Fruit fly (Drosophila melanogaster) whole organism, wandering third instar larva: Measurements from ENCODE around the gene Droj2.

Source experiments
- Abd-B ChIP-seq: fragments of >200 bp; optimal IDR thresholded peaks from 2 replicates; lab custom pipeline; 2017; ENCODE audit warnings: missing biosample characterization, missing genetic modification characterization
- CG32264 ChIP-seq: fragments of 200-800 bp; sonication (Bioruptor generic); optimal IDR thresholded peaks from 2 replicates; lab custom pipeline; 2016; ENCODE audit warnings: missing biosample characterization, missing genetic modification characterization
- CG9705 ChIP-seq: fragments of 200-800 bp; sonication (Bioruptor generic); optimal IDR thresholded peaks from 2 replicates; lab custom pipeline; 2018; ENCODE audit warnings: missing biosample characterization, mild to moderate bottlenecking, missing genetic modification characterization
- CrebA ChIP-seq: fragments of 200-800 bp; sonication (Bioruptor generic); optimal IDR thresholded peaks from 2 replicates; lab custom pipeline; 2016; ENCODE audit warnings: missing biosample characterization, mild to moderate bottlenecking, missing genetic modification characterization, borderline replicate concordance
- Dfd ChIP-seq: fragments of >200 bp; optimal IDR thresholded peaks from 2 replicates; lab custom pipeline; 2017; ENCODE audit warnings: missing biosample characterization, missing genetic modification characterization
- Dif ChIP-seq: fragments of 200-275, 200-300 bp; sonication (Bioruptor generic); optimal IDR thresholded peaks from 2 replicates; lab custom pipeline; 2018; ENCODE audit warnings: missing biosample characterization, missing genetic modification characterization; ENCODE audit not compliant: partially characterized antibody
- GATAd ChIP-seq: sonication (Bioruptor generic); optimal IDR thresholded peaks from 2 replicates; lab custom pipeline; 2016; ENCODE audit warnings: missing biosample characterization, missing genetic modification characterization
- HLH106 ChIP-seq: fragments of 200-800 bp; optimal IDR thresholded peaks from 3 replicates; lab custom pipeline; 2019; ENCODE audit warnings: missing biosample characterization, mild to moderate bottlenecking, missing genetic modification characterization, moderate library complexity
- Hnf4 ChIP-seq: fragments of 200-800 bp; sonication (Bioruptor generic); optimal IDR thresholded peaks from 2 replicates; lab custom pipeline; 2016; ENCODE audit warnings: missing biosample characterization, mild to moderate bottlenecking, missing genetic modification characterization
- Hr78 ChIP-seq: fragments of >200 bp; optimal IDR thresholded peaks from 2 replicates; lab custom pipeline; 2017; ENCODE audit warnings: missing biosample characterization, missing genetic modification characterization
- Hr83 ChIP-seq: fragments of 200-300 bp; sonication (Bioruptor generic); optimal IDR thresholded peaks from 2 replicates; lab custom pipeline; 2016; ENCODE audit warnings: missing biosample characterization, mild to moderate bottlenecking, missing genetic modification characterization, moderate library complexity; ENCODE audit not compliant: poor library complexity, severe bottlenecking
- Jra ChIP-seq: sonication (Bioruptor generic); optimal IDR thresholded peaks from 2 replicates; lab custom pipeline; 2016; ENCODE audit warnings: missing biosample characterization, missing genetic modification characterization
- Mio ChIP-seq: sonication (Bioruptor generic); optimal IDR thresholded peaks from 2 replicates; lab custom pipeline; 2016; ENCODE audit warnings: missing biosample characterization, missing genetic modification characterization
- Myc ChIP-seq: fragments of >200 bp; optimal IDR thresholded peaks from 2 replicates; lab custom pipeline; 2017
- N ChIP-seq: fragments of >200 bp; optimal IDR thresholded peaks from 2 replicates; lab custom pipeline; 2018; ENCODE audit warnings: missing biosample characterization, missing external identifiers, missing genetic modification characterization
- OdsH ChIP-seq: fragments of 200-800 bp; sonication (Bioruptor generic); optimal IDR thresholded peaks from 2 replicates; lab custom pipeline; 2016; ENCODE audit warnings: missing biosample characterization, mild to moderate bottlenecking, missing genetic modification characterization
- Rel ChIP-seq, 2 experiments: fragments of 200-800 bp; sonication (Bioruptor generic) in 1 of 2; optimal IDR thresholded peaks; 2 replicates in 1 of 2; 3 replicates in 1 of 2; lab custom pipeline; 2016 to 2019; ENCODE audit warnings: mild to moderate bottlenecking in 2 of 2, missing biosample characterization in 2 of 2, missing genetic modification characterization in 2 of 2, moderate library complexity in 1 of 2
- Sp1 ChIP-seq: fragments of 200-800 bp; sonication (Bioruptor generic); optimal IDR thresholded peaks from 3 replicates; lab custom pipeline; 2019; ENCODE audit warnings: missing biosample characterization, mild to moderate bottlenecking, missing genetic modification characterization, moderate library complexity
- Vsx2 ChIP-seq: fragments of 200-300, 225-300 bp; sonication (Bioruptor generic); optimal IDR thresholded peaks from 2 replicates; lab custom pipeline; 2018; ENCODE audit warnings: missing biosample characterization, missing genetic modification characterization; ENCODE audit not compliant: partially characterized antibody
- br ChIP-seq: fragments of 200-800 bp; sonication (Bioruptor generic); optimal IDR thresholded peaks from 2 replicates; lab custom pipeline; 2016; ENCODE audit warnings: missing biosample characterization, missing genetic modification characterization
- brk ChIP-seq: fragments of 200-800 bp; sonication (Bioruptor generic); optimal IDR thresholded peaks from 2 replicates; lab custom pipeline; 2016; ENCODE audit warnings: missing biosample characterization, mild to moderate bottlenecking, missing genetic modification characterization
- dl ChIP-seq, 2 experiments: fragments of 175-275, 200-275 bp in 1 of 2; fragments of 200-275 bp in 1 of 2; sonication (Bioruptor generic); optimal IDR thresholded peaks; lab custom pipeline; 2018; ENCODE audit warnings: mild to moderate bottlenecking in 2 of 2, missing biosample characterization in 2 of 2, missing genetic modification characterization in 2 of 2, moderate library complexity in 2 of 2; ENCODE audit not compliant: partially characterized antibody in 2 of 2, insufficient read depth in 1 of 2
- dmrt93B ChIP-seq: fragments of 200-800 bp; sonication (Bioruptor generic); optimal IDR thresholded peaks from 2 replicates; lab custom pipeline; 2018; ENCODE audit warnings: missing biosample characterization, mild to moderate bottlenecking, missing genetic modification characterization
- dsf ChIP-seq: sonication (Bioruptor generic); optimal IDR thresholded peaks from 2 replicates; lab custom pipeline; 2016; ENCODE audit warnings: missing biosample characterization, missing genetic modification characterization, borderline replicate concordance
- ey ChIP-seq: fragments of 200-800 bp; sonication (Bioruptor generic); optimal IDR thresholded peaks from 2 replicates; lab custom pipeline; 2016; ENCODE audit warnings: missing biosample characterization, missing genetic modification characterization
- foxo ChIP-seq, 2 experiments: fragments of 200-800 bp; sonication (Bioruptor generic); optimal IDR thresholded peaks; 2 replicates in 1 of 2; 3 replicates in 1 of 2; lab custom pipeline; 2016 to 2017; ENCODE audit warnings: missing biosample characterization in 2 of 2, missing genetic modification characterization in 2 of 2
- fru ChIP-seq: fragments of 200-800 bp; sonication (Bioruptor generic); optimal IDR thresholded peaks from 3 replicates; lab custom pipeline; 2016; ENCODE audit warnings: missing biosample characterization, mild to moderate bottlenecking, missing genetic modification characterization
- h ChIP-seq: fragments of 200-800 bp; sonication (Bioruptor generic); optimal IDR thresholded peaks from 3 replicates; lab custom pipeline; 2016; ENCODE audit warnings: missing biosample characterization, mild to moderate bottlenecking, missing genetic modification characterization
- jim ChIP-seq: fragments of 175-275, 200-325 bp; sonication (Bioruptor generic); optimal IDR thresholded peaks from 2 replicates; lab custom pipeline; 2016; ENCODE audit warnings: missing biosample characterization, mild to moderate bottlenecking, missing genetic modification characterization
- lola ChIP-seq: fragments of >200 bp; optimal IDR thresholded peaks from 2 replicates; lab custom pipeline; 2017; ENCODE audit warnings: missing biosample characterization, missing genetic modification characterization
- pan ChIP-seq: fragments of >200 bp; optimal IDR thresholded peaks from 2 replicates; lab custom pipeline; 2017
- psq ChIP-seq: fragments of 200-800 bp; sonication (Bioruptor generic); optimal IDR thresholded peaks from 3 replicates; lab custom pipeline; 2017; ENCODE audit warnings: missing biosample characterization, mild to moderate bottlenecking, missing genetic modification characterization, moderate library complexity
- rgr ChIP-seq: fragments of 200-800 bp; sonication (Bioruptor generic); optimal IDR thresholded peaks from 3 replicates; lab custom pipeline; 2016; ENCODE audit warnings: missing biosample characterization, mild to moderate bottlenecking, missing genetic modification characterization
- sage ChIP-seq: fragments of 200-800 bp; sonication (Bioruptor generic); optimal IDR thresholded peaks from 2 replicates; lab custom pipeline; 2016; ENCODE audit warnings: missing biosample characterization, mild to moderate bottlenecking, missing genetic modification characterization
- sv ChIP-seq: fragments of 200-800 bp; sonication (Bioruptor generic); optimal IDR thresholded peaks from 3 replicates; lab custom pipeline; 2016; ENCODE audit warnings: missing biosample characterization, missing genetic modification characterization
- tai ChIP-seq: sonication (Bioruptor generic); optimal IDR thresholded peaks from 2 replicates; lab custom pipeline; 2016; ENCODE audit warnings: missing biosample characterization, missing genetic modification characterization
- usp ChIP-seq: fragments of >200 bp; optimal IDR thresholded peaks from 2 replicates; lab custom pipeline; 2017; ENCODE audit warnings: missing biosample characterization, missing genetic modification characterization
- woc ChIP-seq: sonication (Bioruptor generic); optimal IDR thresholded peaks from 2 replicates; lab custom pipeline; 2016; ENCODE audit warnings: missing biosample characterization, mild to moderate bottlenecking, missing genetic modification characterization

Droj2 gene

DNA sequence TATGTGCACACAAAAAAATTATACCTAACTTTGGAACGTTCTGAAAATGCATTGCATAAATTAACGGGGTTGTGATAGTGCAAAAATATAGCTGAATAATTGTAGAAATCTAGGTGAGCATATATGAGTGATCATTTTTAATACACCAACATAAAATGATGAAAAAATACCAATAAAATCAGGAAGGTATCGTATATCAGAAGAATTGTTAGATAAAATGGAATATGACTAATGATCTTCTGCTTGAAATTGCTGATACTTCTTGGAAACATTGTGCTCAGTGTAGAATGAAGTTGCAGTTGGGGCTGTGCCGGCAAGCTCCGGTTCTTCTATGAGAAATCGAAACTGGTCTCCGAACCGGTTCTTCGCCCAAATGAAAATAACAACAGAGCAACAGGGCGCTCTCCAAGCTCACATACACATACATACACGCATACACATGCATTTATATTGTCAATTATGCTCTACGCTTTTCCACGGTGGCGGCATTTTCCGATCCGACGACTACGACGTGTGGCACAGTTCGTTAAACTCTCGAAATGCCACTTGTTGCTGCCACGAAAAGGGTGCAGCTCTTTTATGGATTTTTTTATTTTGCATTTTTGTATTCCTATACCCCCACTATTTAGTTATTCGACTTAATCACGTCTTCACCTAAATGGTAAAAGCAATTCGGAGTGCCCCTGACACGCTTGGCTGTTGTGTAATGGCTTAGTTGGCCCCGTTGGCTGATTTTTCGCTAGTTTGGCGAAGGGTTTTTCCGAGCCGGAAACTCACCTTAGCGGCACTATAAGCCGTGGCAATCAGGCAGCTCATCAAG, 19.2 kb downstream of the Droj2 start:
- peak; percentile 76 for TF ChIP-seq CG32264
- no peak for TF ChIP-seq jim
- TF ChIP-seq Dif (GFP tag; lab: Kevin White, UChicago): peak; percentile 59
- TF ChIP-seq Hr83: no peak
- peak; percentile 85 for TF ChIP-seq Jra (GFP tag; lab: Kevin White, UChicago)
- peak; percentile 85 for TF ChIP-seq sv (GFP tag; lab: Kevin White, UChicago)
- TF ChIP-seq dsf (GFP tag; lab: Kevin White, UChicago): peak; percentile 73
- peak; percentile 81 for TF ChIP-seq CG9705 (GFP tag; lab: Kevin White, UChicago)
- TF ChIP-seq fru: peak; percentile 95
- TF ChIP-seq tai (GFP tag; lab: Kevin White, UChicago): peak; percentile 76
- peak; percentile 47 for TF ChIP-seq Vsx2 (GFP tag; lab: Kevin White, UChicago)
- peak; percentile 27 for TF ChIP-seq CrebA (GFP tag; lab: Kevin White, UChicago)
- peak; percentile 81 for TF ChIP-seq dmrt93B
- peak; percentile 91 for TF ChIP-seq Hnf4 (GFP tag; lab: Kevin White, UChicago)
- TF ChIP-seq Dfd (GFP tag; lab: Kevin White, UChicago): no peak
- peak; percentile 93 for TF ChIP-seq HLH106 (tag; lab: Kevin White, UChicago)
- TF ChIP-seq woc (GFP tag; lab: Kevin White, UChicago): peak; percentile 92
- TF ChIP-seq h (GFP tag; lab: Kevin White, UChicago): peak; percentile 94
- no peak for TF ChIP-seq lola (GFP tag; lab: Kevin White, UChicago)
- TF ChIP-seq psq (GFP tag; lab: Kevin White, UChicago): peak; percentile 90
- TF ChIP-seq Abd-B (GFP tag; lab: Kevin White, UChicago): no peak
- TF ChIP-seq br: peak; percentile 95
- peak; percentile 94 for TF ChIP-seq ey (GFP tag; lab: Kevin White, UChicago)
- TF ChIP-seq foxo (GFP tag; optimal IDR thresholded peaks at IDR 0.05; lab: Kevin White, UChicago): peak; percentile 68 to 94
- peak; percentile 95 for TF ChIP-seq OdsH
- TF ChIP-seq dl (GFP tag; optimal IDR thresholded peaks at IDR 0.05; lab: Kevin White, UChicago; ENCODE audit: insufficient read depth in 1 of 2, partially characterized antibody in 2 of 2): no peak
- peak; percentile 80 for TF ChIP-seq brk
- TF ChIP-seq Hr78 (GFP tag; lab: Kevin White, UChicago): no peak
- TF ChIP-seq Rel (GFP tag; optimal IDR thresholded peaks at IDR 0.05; lab: Kevin White, UChicago): peak; percentile 31
- peak; percentile 65 for TF ChIP-seq Rel (tag; optimal IDR thresholded peaks at IDR 0.05; lab: Kevin White, UChicago)
- TF ChIP-seq GATAd (GFP tag; lab: Kevin White, UChicago): no peak
- TF ChIP-seq Mio (GFP tag; lab: Kevin White, UChicago): peak; percentile 24
- TF ChIP-seq rgr (GFP tag; lab: Kevin White, UChicago): peak; percentile 93
- TF ChIP-seq usp (GFP tag; lab: Kevin White, UChicago): no peak
- no peak for TF ChIP-seq pan (lab: Kevin White, UChicago)
- peak; percentile 95 for TF ChIP-seq Sp1
- TF ChIP-seq N (GFP tag; lab: Kevin White, UChicago): no peak
- TF ChIP-seq sage (GFP tag; lab: Kevin White, UChicago): peak; percentile 86
- no peak for TF ChIP-seq Myc

DNA sequence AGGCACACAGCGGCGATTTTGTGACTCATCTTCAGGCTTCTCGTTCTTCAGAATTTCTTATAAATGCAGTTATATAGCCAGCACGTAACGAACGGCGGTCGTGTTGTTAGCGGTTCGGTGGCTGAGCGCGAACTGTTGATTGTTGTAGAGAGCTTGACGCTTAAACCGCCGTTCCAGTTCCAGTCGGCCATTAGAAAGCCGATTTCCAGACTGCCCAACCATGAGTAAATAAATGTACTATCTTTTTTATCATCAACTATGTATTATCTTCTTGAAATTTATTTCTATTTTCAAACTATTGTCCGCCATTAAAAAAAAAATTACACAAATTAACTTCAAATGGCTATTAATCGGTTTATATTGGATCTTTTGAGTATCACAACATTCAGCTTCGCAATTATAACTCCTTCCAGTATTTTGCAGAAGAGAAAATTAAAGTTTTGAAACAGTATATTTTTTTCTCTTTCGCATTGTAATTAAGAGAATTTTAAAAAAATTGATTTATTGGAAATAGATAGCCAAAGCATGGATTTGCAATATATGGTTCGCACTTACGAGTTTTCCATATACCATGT, 19.9 kb downstream of the Droj2 start, which contains the start of gene GILT1:
Gene GILT1 (minus strand): TSS at position 141 of the 575 bp plus-strand sequence.
- no peak for TF ChIP-seq Dif (GFP tag; lab: Kevin White, UChicago)
- peak; percentile 42 for TF ChIP-seq br
- peak; percentile 5 for TF ChIP-seq h (GFP tag; lab: Kevin White, UChicago)
- peak; percentile 35 for TF ChIP-seq rgr (GFP tag; lab: Kevin White, UChicago)
- peak; percentile 0 for TF ChIP-seq woc (GFP tag; lab: Kevin White, UChicago)
- no peak for TF ChIP-seq Rel (GFP tag; optimal IDR thresholded peaks at IDR 0.05; lab: Kevin White, UChicago)
- TF ChIP-seq Rel (tag; optimal IDR thresholded peaks at IDR 0.05; lab: Kevin White, UChicago): no peak
- TF ChIP-seq CG32264: no peak
- TF ChIP-seq Vsx2 (GFP tag; lab: Kevin White, UChicago): no peak
- peak; percentile 18 for TF ChIP-seq Hr83
- no peak for TF ChIP-seq dsf (GFP tag; lab: Kevin White, UChicago)
- peak; percentile 58 for TF ChIP-seq brk
- no peak for TF ChIP-seq dl (GFP tag; optimal IDR thresholded peaks at IDR 0.05; lab: Kevin White, UChicago; ENCODE audit: insufficient read depth in 1 of 2, partially characterized antibody in 2 of 2)
- peak; percentile 45 for TF ChIP-seq Jra (GFP tag; lab: Kevin White, UChicago)
- peak in 1 of 2 experiments; percentile 5 for TF ChIP-seq foxo (GFP tag; optimal IDR thresholded peaks at IDR 0.05; lab: Kevin White, UChicago)
- peak; percentile 48 for TF ChIP-seq tai (GFP tag; lab: Kevin White, UChicago)
